Fruit fly (Drosophila melanogaster) whole organism, wandering third instar larva: ENCODE measurements around the gene CG3436.

Source experiments
- Abd-B ChIP-seq: fragments of >200 bp; optimal IDR thresholded peaks from 2 replicates; lab custom pipeline; 2017; ENCODE audit warnings: missing biosample characterization, missing genetic modification characterization
- CG32264 ChIP-seq: fragments of 200-800 bp; sonication (Bioruptor generic); optimal IDR thresholded peaks from 2 replicates; lab custom pipeline; 2016; ENCODE audit warnings: missing biosample characterization, missing genetic modification characterization
- CG9705 ChIP-seq: fragments of 200-800 bp; sonication (Bioruptor generic); optimal IDR thresholded peaks from 2 replicates; lab custom pipeline; 2018; ENCODE audit warnings: missing biosample characterization, mild to moderate bottlenecking, missing genetic modification characterization
- CrebA ChIP-seq: fragments of 200-800 bp; sonication (Bioruptor generic); optimal IDR thresholded peaks from 2 replicates; lab custom pipeline; 2016; ENCODE audit warnings: missing biosample characterization, mild to moderate bottlenecking, missing genetic modification characterization, borderline replicate concordance
- Dfd ChIP-seq: fragments of >200 bp; optimal IDR thresholded peaks from 2 replicates; lab custom pipeline; 2017; ENCODE audit warnings: missing biosample characterization, missing genetic modification characterization
- Dif ChIP-seq: fragments of 200-275, 200-300 bp; sonication (Bioruptor generic); optimal IDR thresholded peaks from 2 replicates; lab custom pipeline; 2018; ENCODE audit warnings: missing biosample characterization, missing genetic modification characterization; ENCODE audit not compliant: partially characterized antibody
- GATAd ChIP-seq: sonication (Bioruptor generic); optimal IDR thresholded peaks from 2 replicates; lab custom pipeline; 2016; ENCODE audit warnings: missing biosample characterization, missing genetic modification characterization
- HLH106 ChIP-seq: fragments of 200-800 bp; optimal IDR thresholded peaks from 3 replicates; lab custom pipeline; 2019; ENCODE audit warnings: missing biosample characterization, mild to moderate bottlenecking, missing genetic modification characterization, moderate library complexity
- Hnf4 ChIP-seq: fragments of 200-800 bp; sonication (Bioruptor generic); optimal IDR thresholded peaks from 2 replicates; lab custom pipeline; 2016; ENCODE audit warnings: missing biosample characterization, mild to moderate bottlenecking, missing genetic modification characterization
- Hr78 ChIP-seq: fragments of >200 bp; optimal IDR thresholded peaks from 2 replicates; lab custom pipeline; 2017; ENCODE audit warnings: missing biosample characterization, missing genetic modification characterization
- Hr83 ChIP-seq: fragments of 200-300 bp; sonication (Bioruptor generic); optimal IDR thresholded peaks from 2 replicates; lab custom pipeline; 2016; ENCODE audit warnings: missing biosample characterization, mild to moderate bottlenecking, missing genetic modification characterization, moderate library complexity; ENCODE audit not compliant: poor library complexity, severe bottlenecking
- Jra ChIP-seq: sonication (Bioruptor generic); optimal IDR thresholded peaks from 2 replicates; lab custom pipeline; 2016; ENCODE audit warnings: missing biosample characterization, missing genetic modification characterization
- Mio ChIP-seq: sonication (Bioruptor generic); optimal IDR thresholded peaks from 2 replicates; lab custom pipeline; 2016; ENCODE audit warnings: missing biosample characterization, missing genetic modification characterization
- Myc ChIP-seq: fragments of >200 bp; optimal IDR thresholded peaks from 2 replicates; lab custom pipeline; 2017
- N ChIP-seq: fragments of >200 bp; optimal IDR thresholded peaks from 2 replicates; lab custom pipeline; 2018; ENCODE audit warnings: missing biosample characterization, missing external identifiers, missing genetic modification characterization
- OdsH ChIP-seq: fragments of 200-800 bp; sonication (Bioruptor generic); optimal IDR thresholded peaks from 2 replicates; lab custom pipeline; 2016; ENCODE audit warnings: missing biosample characterization, mild to moderate bottlenecking, missing genetic modification characterization
- Rel ChIP-seq, 2 experiments: fragments of 200-800 bp; sonication (Bioruptor generic) in 1 of 2; optimal IDR thresholded peaks; 2 replicates in 1 of 2; 3 replicates in 1 of 2; lab custom pipeline; 2016 to 2019; ENCODE audit warnings: mild to moderate bottlenecking in 2 of 2, missing biosample characterization in 2 of 2, missing genetic modification characterization in 2 of 2, moderate library complexity in 1 of 2
- Sp1 ChIP-seq: fragments of 200-800 bp; sonication (Bioruptor generic); optimal IDR thresholded peaks from 3 replicates; lab custom pipeline; 2019; ENCODE audit warnings: missing biosample characterization, mild to moderate bottlenecking, missing genetic modification characterization, moderate library complexity
- Vsx2 ChIP-seq: fragments of 200-300, 225-300 bp; sonication (Bioruptor generic); optimal IDR thresholded peaks from 2 replicates; lab custom pipeline; 2018; ENCODE audit warnings: missing biosample characterization, missing genetic modification characterization; ENCODE audit not compliant: partially characterized antibody
- br ChIP-seq: fragments of 200-800 bp; sonication (Bioruptor generic); optimal IDR thresholded peaks from 2 replicates; lab custom pipeline; 2016; ENCODE audit warnings: missing biosample characterization, missing genetic modification characterization
- brk ChIP-seq: fragments of 200-800 bp; sonication (Bioruptor generic); optimal IDR thresholded peaks from 2 replicates; lab custom pipeline; 2016; ENCODE audit warnings: missing biosample characterization, mild to moderate bottlenecking, missing genetic modification characterization
- dl ChIP-seq, 2 experiments: fragments of 175-275, 200-275 bp in 1 of 2; fragments of 200-275 bp in 1 of 2; sonication (Bioruptor generic); optimal IDR thresholded peaks; lab custom pipeline; 2018; ENCODE audit warnings: mild to moderate bottlenecking in 2 of 2, missing biosample characterization in 2 of 2, missing genetic modification characterization in 2 of 2, moderate library complexity in 2 of 2; ENCODE audit not compliant: partially characterized antibody in 2 of 2, insufficient read depth in 1 of 2
- dmrt93B ChIP-seq: fragments of 200-800 bp; sonication (Bioruptor generic); optimal IDR thresholded peaks from 2 replicates; lab custom pipeline; 2018; ENCODE audit warnings: missing biosample characterization, mild to moderate bottlenecking, missing genetic modification characterization
- dsf ChIP-seq: sonication (Bioruptor generic); optimal IDR thresholded peaks from 2 replicates; lab custom pipeline; 2016; ENCODE audit warnings: missing biosample characterization, missing genetic modification characterization, borderline replicate concordance
- ey ChIP-seq: fragments of 200-800 bp; sonication (Bioruptor generic); optimal IDR thresholded peaks from 2 replicates; lab custom pipeline; 2016; ENCODE audit warnings: missing biosample characterization, missing genetic modification characterization
- foxo ChIP-seq, 2 experiments: fragments of 200-800 bp; sonication (Bioruptor generic); optimal IDR thresholded peaks; 2 replicates in 1 of 2; 3 replicates in 1 of 2; lab custom pipeline; 2016 to 2017; ENCODE audit warnings: missing biosample characterization in 2 of 2, missing genetic modification characterization in 2 of 2
- fru ChIP-seq: fragments of 200-800 bp; sonication (Bioruptor generic); optimal IDR thresholded peaks from 3 replicates; lab custom pipeline; 2016; ENCODE audit warnings: missing biosample characterization, mild to moderate bottlenecking, missing genetic modification characterization
- h ChIP-seq: fragments of 200-800 bp; sonication (Bioruptor generic); optimal IDR thresholded peaks from 3 replicates; lab custom pipeline; 2016; ENCODE audit warnings: missing biosample characterization, mild to moderate bottlenecking, missing genetic modification characterization
- jim ChIP-seq: fragments of 175-275, 200-325 bp; sonication (Bioruptor generic); optimal IDR thresholded peaks from 2 replicates; lab custom pipeline; 2016; ENCODE audit warnings: missing biosample characterization, mild to moderate bottlenecking, missing genetic modification characterization
- lola ChIP-seq: fragments of >200 bp; optimal IDR thresholded peaks from 2 replicates; lab custom pipeline; 2017; ENCODE audit warnings: missing biosample characterization, missing genetic modification characterization
- pan ChIP-seq: fragments of >200 bp; optimal IDR thresholded peaks from 2 replicates; lab custom pipeline; 2017
- psq ChIP-seq: fragments of 200-800 bp; sonication (Bioruptor generic); optimal IDR thresholded peaks from 3 replicates; lab custom pipeline; 2017; ENCODE audit warnings: missing biosample characterization, mild to moderate bottlenecking, missing genetic modification characterization, moderate library complexity
- rgr ChIP-seq: fragments of 200-800 bp; sonication (Bioruptor generic); optimal IDR thresholded peaks from 3 replicates; lab custom pipeline; 2016; ENCODE audit warnings: missing biosample characterization, mild to moderate bottlenecking, missing genetic modification characterization
- sage ChIP-seq: fragments of 200-800 bp; sonication (Bioruptor generic); optimal IDR thresholded peaks from 2 replicates; lab custom pipeline; 2016; ENCODE audit warnings: missing biosample characterization, mild to moderate bottlenecking, missing genetic modification characterization
- sv ChIP-seq: fragments of 200-800 bp; sonication (Bioruptor generic); optimal IDR thresholded peaks from 3 replicates; lab custom pipeline; 2016; ENCODE audit warnings: missing biosample characterization, missing genetic modification characterization
- tai ChIP-seq: sonication (Bioruptor generic); optimal IDR thresholded peaks from 2 replicates; lab custom pipeline; 2016; ENCODE audit warnings: missing biosample characterization, missing genetic modification characterization
- usp ChIP-seq: fragments of >200 bp; optimal IDR thresholded peaks from 2 replicates; lab custom pipeline; 2017; ENCODE audit warnings: missing biosample characterization, missing genetic modification characterization
- woc ChIP-seq: sonication (Bioruptor generic); optimal IDR thresholded peaks from 2 replicates; lab custom pipeline; 2016; ENCODE audit warnings: missing biosample characterization, mild to moderate bottlenecking, missing genetic modification characterization

Gene CG3436

dm6 chr2L:130691-131090, 25.1 kb upstream of the CG3436 start, which contains the start of gene CG3164:
TSS of gene CG3164 (minus strand) at chr2L:130791.
- TF ChIP-seq fru (no peak), HLH106 (tag; lab: Kevin White, UChicago) (no peak), dsf (GFP tag; lab: Kevin White, UChicago) (no peak), CrebA (GFP tag; lab: Kevin White, UChicago) (no peak), Hr83 (no peak)

- no peak for TF ChIP-seq psq (GFP tag; lab: Kevin White, UChicago)
- TF ChIP-seq tai (GFP tag; lab: Kevin White, UChicago), result no peak
- TF ChIP-seq Abd-B (GFP tag; lab: Kevin White, UChicago), result no peak
- TF ChIP-seq brk, result no peak
- peak; percentile 55 for TF ChIP-seq h (GFP tag; lab: Kevin White, UChicago)
- TF ChIP-seq dl (GFP tag; optimal IDR thresholded peaks at IDR 0.05; lab: Kevin White, UChicago; ENCODE audit: insufficient read depth in 1 of 2, partially characterized antibody in 2 of 2), result peak; percentile 66 to 89
- no peak for TF ChIP-seq Jra (GFP tag; lab: Kevin White, UChicago)
- no peak for TF ChIP-seq N
- no peak for TF ChIP-seq CG9705
- TF ChIP-seq usp, result no peak
- no peak for TF ChIP-seq CG32264 (GFP tag; lab: Kevin White, UChicago)
- TF ChIP-seq HLH106 (tag; lab: Kevin White, UChicago), result no peak
- TF ChIP-seq Dfd, result no peak
- TF ChIP-seq Dif (GFP tag; lab: Kevin White, UChicago), result peak; percentile 90
- TF ChIP-seq rgr (GFP tag; lab: Kevin White, UChicago), result peak; percentile 45
- no peak for TF ChIP-seq dsf (GFP tag; lab: Kevin White, UChicago)
- no peak for TF ChIP-seq sage
- TF ChIP-seq Hr78, result no peak
- TF ChIP-seq GATAd (GFP tag; lab: Kevin White, UChicago), result no peak
- no peak for TF ChIP-seq CrebA (GFP tag; lab: Kevin White, UChicago)
- no peak for TF ChIP-seq pan (lab: Kevin White, UChicago)
- no peak for TF ChIP-seq sv (GFP tag; lab: Kevin White, UChicago)
- TF ChIP-seq Hnf4, result peak; percentile 42
- TF ChIP-seq fru, result no peak
- no peak for TF ChIP-seq Myc
- TF ChIP-seq foxo (GFP tag; optimal IDR thresholded peaks at IDR 0.05; lab: Kevin White, UChicago), result peak in 1 of 2 experiments; percentile 15
- no peak for TF ChIP-seq Rel (GFP tag; optimal IDR thresholded peaks at IDR 0.05; lab: Kevin White, UChicago)
- TF ChIP-seq Rel (tag; optimal IDR thresholded peaks at IDR 0.05; lab: Kevin White, UChicago), result peak; percentile 68
- TF ChIP-seq Hr83, result peak; percentile 41
- TF ChIP-seq Vsx2 (GFP tag; lab: Kevin White, UChicago), result no peak
- TF ChIP-seq lola (GFP tag; lab: Kevin White, UChicago), result no peak
- TF ChIP-seq woc (GFP tag; lab: Kevin White, UChicago), result no peak
- TF ChIP-seq dmrt93B (GFP tag; lab: Kevin White, UChicago), result no peak
- TF ChIP-seq br (GFP tag; lab: Kevin White, UChicago), result peak; percentile 43
- TF ChIP-seq jim (GFP tag; lab: Kevin White, UChicago), result no peak
- no peak for TF ChIP-seq ey (GFP tag; lab: Kevin White, UChicago)
- TF ChIP-seq Mio (GFP tag; lab: Kevin White, UChicago), result no peak
- TF ChIP-seq Sp1 (GFP tag; lab: Kevin White, UChicago), result peak; percentile 59
- peak; percentile 14 for TF ChIP-seq OdsH
Observed at dm6 chr2L:131466-132270, 24.2 kb upstream of the CG3436 start, which contains the start of gene Gs1. TSS of gene Gs1 (plus strand) at chr2L:132077.
